Worm (Caenorhabditis elegans) whole organism, L1 larva: ENCODE data around the gene unc-39.

Experiments used
- C04F5.9 ChIP-seq: sonication (generic microtip); optimal IDR thresholded peaks from 2 replicates; lab custom pipeline; 2016; ENCODE audit warnings: missing genetic modification characterization, missing compliant biosample characterization
- C16A3.4 ChIP-seq: fragments of 150-350 bp; optimal IDR thresholded peaks from 2 replicates; lab custom pipeline; 2014; ENCODE audit warnings: missing biosample characterization, missing genetic modification characterization
- aha-1 ChIP-seq: fragments of 150-350 bp; optimal IDR thresholded peaks from 2 replicates; lab custom pipeline; 2014; ENCODE audit warnings: missing biosample characterization, missing genetic modification characterization
- ama-1 ChIP-seq: fragments of 150-350 bp; optimal IDR thresholded peaks from 2 replicates; lab custom pipeline; 2014
- ceh-63 ChIP-seq: fragments of 200-800 bp; sonication (Bioruptor generic); optimal IDR thresholded peaks from 2 replicates; lab custom pipeline; 2018; ENCODE audit warnings: mild to moderate bottlenecking, missing genetic modification characterization, missing compliant biosample characterization
- ceh-82 ChIP-seq, 3 experiments: fragments of 150-350 bp in 1 of 3; sonication (generic microtip) in 2 of 3; optimal IDR thresholded peaks; 2 replicates each; lab custom pipeline; 2014 to 2017; ENCODE audit warnings: missing biosample characterization in 3 of 3, missing genetic modification characterization in 3 of 3
- dsc-1 ChIP-seq: sonication (generic microtip); optimal IDR thresholded peaks from 2 replicates; lab custom pipeline; 2016; ENCODE audit warnings: mild to moderate bottlenecking, missing genetic modification characterization, missing compliant biosample characterization
- efl-1 ChIP-seq, 4 experiments: fragments of 150-350 bp; optimal IDR thresholded peaks in 3 of 4; peaks in 1 of 4; 1 replicate in 1 of 4; 2 replicates in 3 of 4; lab custom pipeline; 2014; ENCODE audit warnings: missing biosample characterization in 2 of 4, missing genetic modification characterization in 2 of 4, missing genetic modification reagents in 2 of 4
- efl-3 ChIP-seq: fragments of 200-800 bp; sonication (Bioruptor generic); optimal IDR thresholded peaks from 2 replicates; lab custom pipeline; 2018; ENCODE audit warnings: mild to moderate bottlenecking, missing genetic modification characterization, missing compliant biosample characterization
- fkh-10 ChIP-seq: sonication (generic microtip); optimal IDR thresholded peaks from 2 replicates; lab custom pipeline; 2017; ENCODE audit warnings: missing biosample characterization, missing genetic modification reagents, missing genetic modification characterization
- fkh-8 ChIP-seq: sonication (generic microtip); optimal IDR thresholded peaks from 2 replicates; lab custom pipeline; 2016; ENCODE audit warnings: mild to moderate bottlenecking, missing genetic modification characterization, missing compliant biosample characterization
- grh-1 ChIP-seq: fragments of 200-800 bp; sonication (Bioruptor generic); IDR thresholded peaks from 2 replicates; pipeline ENCODE4 v1.3.6; 2022; ENCODE audit warnings: missing genetic modification reagents, missing genetic modification characterization, missing compliant biosample characterization
- hlh-4 ChIP-seq: sonication (generic microtip); optimal IDR thresholded peaks from 2 replicates; lab custom pipeline; 2016; ENCODE audit warnings: mild to moderate bottlenecking, missing genetic modification characterization, missing compliant biosample characterization
- hpl-2 ChIP-seq: fragments of 150-350 bp; optimal IDR thresholded peaks from 2 replicates; lab custom pipeline; 2014; ENCODE audit warnings: missing biosample characterization, missing genetic modification reagents, missing genetic modification characterization
- irx-1 ChIP-seq: sonication (generic microtip); optimal IDR thresholded peaks from 2 replicates; lab custom pipeline; 2016; ENCODE audit warnings: missing genetic modification characterization, missing compliant biosample characterization
- lin-15B ChIP-seq: fragments of 150-350 bp; sonication (generic microtip); optimal IDR thresholded peaks from 3 replicates; lab custom pipeline; 2014; ENCODE audit warnings: missing biosample characterization, missing genetic modification characterization
- lin-35 ChIP-seq, 2 experiments: fragments of 150-350 bp; optimal IDR thresholded peaks; 2 replicates each; lab custom pipeline; 2014; ENCODE audit warnings: missing biosample characterization in 2 of 2, missing genetic modification characterization in 2 of 2, missing genetic modification reagents in 2 of 2
- mab-9 ChIP-seq: fragments of 200-800 bp; sonication (Bioruptor generic); IDR thresholded peaks from 2 replicates; pipeline ENCODE4 v1.3.6; 2022; ENCODE audit warnings: missing genetic modification reagents, missing genetic modification characterization, missing compliant biosample characterization
- mdl-1 ChIP-seq, 2 experiments: fragments of 150-350 bp; optimal IDR thresholded peaks; 2 replicates each; lab custom pipeline; 2014 to 2017; ENCODE audit warnings: missing biosample characterization in 2 of 2, missing genetic modification characterization in 2 of 2, inconsistent platforms in 1 of 2
- mef-2 ChIP-seq: fragments of 150-350 bp; optimal IDR thresholded peaks from 2 replicates; lab custom pipeline; 2014; ENCODE audit warnings: missing biosample characterization, missing genetic modification characterization
- mep-1 ChIP-seq: fragments of 150-350 bp; optimal IDR thresholded peaks from 2 replicates; lab custom pipeline; 2014; ENCODE audit warnings: missing biosample characterization, missing genetic modification characterization
- nhr-20 ChIP-seq: sonication (generic microtip); optimal IDR thresholded peaks from 2 replicates; lab custom pipeline; 2016; ENCODE audit warnings: mild to moderate bottlenecking, missing genetic modification characterization, missing compliant biosample characterization
- nhr-28 ChIP-seq: fragments of 150-350 bp; optimal IDR thresholded peaks from 2 replicates; lab custom pipeline; 2014; ENCODE audit warnings: missing biosample characterization, missing genetic modification characterization
- nhr-47 ChIP-seq: sonication (generic microtip); optimal IDR thresholded peaks from 2 replicates; lab custom pipeline; 2016; ENCODE audit warnings: mild to moderate bottlenecking, missing genetic modification characterization, moderate library complexity, missing compliant biosample characterization
- nhr-71 ChIP-seq: sonication (generic microtip); optimal IDR thresholded peaks from 2 replicates; lab custom pipeline; 2016; ENCODE audit warnings: mild to moderate bottlenecking, missing genetic modification characterization, moderate library complexity, missing compliant biosample characterization
- nhr-84 ChIP-seq: sonication (generic microtip); optimal IDR thresholded peaks from 2 replicates; lab custom pipeline; 2017; ENCODE audit warnings: missing biosample characterization, missing genetic modification characterization
- pax-3 ChIP-seq: fragments of 200-800 bp; sonication (Bioruptor generic); optimal IDR thresholded peaks from 2 replicates; lab custom pipeline; 2018; ENCODE audit warnings: mild to moderate bottlenecking, missing genetic modification characterization, moderate library complexity, missing compliant biosample characterization
- rnt-1 ChIP-seq: sonication (generic microtip); optimal IDR thresholded peaks from 2 replicates; lab custom pipeline; 2016; ENCODE audit warnings: mild to moderate bottlenecking, missing genetic modification characterization, moderate library complexity, missing compliant biosample characterization
- sptf-1 ChIP-seq: fragments of 150-350 bp; optimal IDR thresholded peaks from 2 replicates; lab custom pipeline; 2014; ENCODE audit warnings: missing biosample characterization, missing genetic modification characterization
- tbx-2 ChIP-seq: sonication (generic microtip); optimal IDR thresholded peaks from 2 replicates; lab custom pipeline; 2016; ENCODE audit warnings: missing genetic modification characterization, missing compliant biosample characterization
- unc-130 ChIP-seq: fragments of 150-350 bp; optimal IDR thresholded peaks from 2 replicates; lab custom pipeline; 2017; ENCODE audit warnings: missing biosample characterization, missing genetic modification characterization, inconsistent platforms
- unc-30 ChIP-seq: sonication (generic microtip); optimal IDR thresholded peaks from 2 replicates; lab custom pipeline; 2017; ENCODE audit warnings: missing biosample characterization, missing genetic modification characterization
- vab-15 ChIP-seq: sonication (generic microtip); optimal IDR thresholded peaks from 2 replicates; lab custom pipeline; 2017; ENCODE audit warnings: missing genotype, mild to moderate bottlenecking, missing genetic modification characterization, missing compliant biosample characterization
- zag-1 ChIP-seq: fragments of 150-350 bp; optimal IDR thresholded peaks from 2 replicates; lab custom pipeline; 2014; ENCODE audit warnings: missing biosample characterization, missing genetic modification characterization
- ztf-4 ChIP-seq: fragments of 150-350 bp; optimal IDR thresholded peaks from 2 replicates; lab custom pipeline; 2014; ENCODE audit warnings: missing biosample characterization, missing genetic modification characterization

The unc-39 gene

ce11 chrV:14369412-14369811, 3.5 kb upstream of the unc-39 start:
- no peak for TF ChIP-seq lin-15B (tag; lab: Kevin White, UChicago)
- no peak for TF ChIP-seq vab-15
- TF ChIP-seq mep-1 (tag; lab: Kevin White, UChicago), result no peak
- no peak for TF ChIP-seq nhr-28 (tag; lab: Kevin White, UChicago)
- TF ChIP-seq dsc-1 (tag; lab: Kevin White, UChicago), result no peak
- TF ChIP-seq tbx-2 (tag; lab: Kevin White, UChicago), result no peak
- TF ChIP-seq hpl-2 (GFP tag; lab: Kevin White, UChicago), result no peak
- TF ChIP-seq efl-1 (optimal IDR thresholded peaks at IDR 0.05; lab: Kevin White, UChicago), result no peak
- TF ChIP-seq efl-1 (GFP tag; optimal IDR thresholded peaks at IDR 0.05 in 1 of 2; lab: Kevin White, UChicago), result peak in 1 of 2 experiments; percentile 69
- no peak for TF ChIP-seq efl-3 (GFP tag; lab: Kevin White, UChicago)

- TF ChIP-seq dsc-1 (tag; lab: Kevin White, UChicago), result peak; percentile 85
- TF ChIP-seq sptf-1 (tag; lab: Kevin White, UChicago), result no peak
- peak; percentile 13 for TF ChIP-seq pax-3
- TF ChIP-seq, all 84 proteins: peak for 2
These were observed 5.2 kb downstream of the unc-39 start for ce11 chrV:14378052-14378451.

DNA sequence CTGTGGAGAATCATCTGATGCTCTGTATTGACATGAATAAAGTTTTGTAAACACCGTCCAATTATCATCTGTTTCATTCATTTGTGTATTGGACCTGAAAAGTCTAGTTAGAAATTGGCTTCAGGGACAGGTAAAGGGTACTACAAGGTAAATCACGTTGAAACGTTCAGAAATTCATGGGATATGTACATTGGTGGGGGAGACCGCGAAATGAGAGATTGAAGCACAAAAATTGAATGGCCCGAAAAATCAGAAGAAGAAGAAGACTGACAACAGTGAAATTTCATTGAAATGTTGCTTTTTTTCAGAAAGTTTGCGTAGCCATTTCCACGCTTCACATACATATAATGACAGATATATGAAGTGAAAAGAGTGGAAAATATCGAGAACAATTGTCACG, 6.1 kb downstream of the unc-39 start, which contains the start of gene npr-43:
TSS of gene npr-43 (minus strand) at position 101 of the 400 bp plus-strand sequence.
- TF ChIP-seq ceh-63 (GFP tag; lab: Kevin White, UChicago), result no peak
- no peak for TF ChIP-seq C04F5.9
- no peak for TF ChIP-seq nhr-20
- no peak for TF ChIP-seq ceh-82 (tag; optimal IDR thresholded peaks at IDR 0.05; lab: Kevin White, UChicago)
- no peak for TF ChIP-seq lin-35 (GFP tag; optimal IDR thresholded peaks at IDR 0.05; lab: Kevin White, UChicago)
- TF ChIP-seq C16A3.4 (tag; lab: Kevin White, UChicago), result no peak
- TF ChIP-seq rnt-1 (tag; lab: Kevin White, UChicago), result no peak
- no peak for TF ChIP-seq grh-1 (GFP tag; lab: Robert Waterston, UW)
- no peak for TF ChIP-seq aha-1 (tag; lab: Kevin White, UChicago)
- TF ChIP-seq nhr-84 (tag; lab: Kevin White, UChicago), result no peak

DNA sequence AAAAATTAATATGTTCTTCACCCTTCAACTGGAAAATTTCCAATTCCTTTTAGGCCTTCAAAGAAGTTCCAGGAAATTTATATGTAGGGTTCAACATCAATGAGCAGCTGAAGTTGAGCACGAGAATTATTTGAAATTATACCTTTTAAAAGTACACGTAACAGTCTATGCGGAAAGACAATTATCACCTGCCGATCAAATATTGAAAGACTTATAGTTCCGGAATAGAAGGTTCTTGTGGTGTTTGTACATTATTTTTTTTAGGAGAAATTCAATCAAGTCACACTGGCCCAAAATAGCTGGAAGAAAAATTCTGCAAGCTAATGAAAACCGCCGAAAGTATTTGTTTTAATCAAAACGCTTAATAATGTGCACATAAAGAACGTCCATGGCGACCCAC, 7.4 kb downstream of the unc-39 start:
- TF ChIP-seq pax-3 (peak; percentile 4), fkh-8 (peak; percentile 8), hlh-4 (tag; lab: Kevin White, UChicago) (peak; percentile 55), mef-2 (tag; lab: Kevin White, UChicago) (no peak), rnt-1 (tag; lab: Kevin White, UChicago) (no peak), nhr-71 (tag; lab: Kevin White, UChicago) (peak; percentile 10)

DNA sequence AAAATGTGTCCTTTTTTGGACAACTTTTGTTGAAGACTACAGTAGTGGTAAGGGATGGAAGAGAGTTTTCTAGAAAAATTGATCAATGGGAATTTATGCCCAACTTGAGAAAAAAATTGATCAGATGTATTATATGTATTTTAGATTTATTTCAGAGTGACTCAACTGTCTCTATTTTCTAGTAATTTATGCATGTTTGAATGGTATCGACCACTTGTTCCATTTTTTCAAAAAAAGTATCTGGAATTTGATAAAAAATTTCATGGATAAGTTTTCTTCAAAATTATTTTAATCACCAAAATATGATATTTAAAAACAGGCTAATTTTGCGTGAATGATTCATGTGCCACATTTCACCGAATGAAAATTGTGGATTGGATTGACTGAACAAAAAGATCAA, 19.0 kb downstream of the unc-39 start, which contains the start of gene C15H11.10:
TSS of gene C15H11.10 (plus strand) at position 301 of the 400 bp plus-strand sequence.
- TF ChIP-seq fkh-10 (GFP tag; lab: Kevin White, UChicago), result no peak
- TF ChIP-seq mdl-1 (tag; optimal IDR thresholded peaks at IDR 0.05; lab: Kevin White, UChicago), result no peak

- no peak for TF ChIP-seq zag-1 (tag; lab: Kevin White, UChicago)
- TF ChIP-seq hpl-2 (GFP tag; lab: Kevin White, UChicago), result no peak
- TF ChIP-seq ama-1 (lab: Kevin White, UChicago), result no peak
These were observed 20.6 kb downstream of the unc-39 start, which contains the start of gene C15H11.1 for ce11 chrV:14393504-14393903. Gene C15H11.1 (plus strand): TSS chrV:14393804.

- TF ChIP-seq ztf-4 (tag; lab: Kevin White, UChicago), result no peak
- no peak for TF ChIP-seq ama-1 (lab: Kevin White, UChicago)
- TF ChIP-seq nhr-47, result no peak
- no peak for TF ChIP-seq unc-130 (tag; lab: Kevin White, UChicago)
- TF ChIP-seq unc-30 (tag; lab: Kevin White, UChicago), result no peak
- no peak for TF ChIP-seq irx-1
- no peak for TF ChIP-seq mab-9 (GFP tag; lab: Robert Waterston, UW)
These were observed 21.9 kb downstream of the unc-39 start, which contains the start of gene C15H11.13 for ce11 chrV:14394743-14395142. Gene C15H11.13 (plus strand): TSS chrV:14395043.
